Fruit fly (Drosophila melanogaster): ENCODE measurements around the gene CG5953.

Gene CG5953

dm6 chr2L:16469749-16470148 lies 62.9 kb downstream of the CG5953 start:
- TF ChIP-seq Asciz (GFP tag; optimal IDR thresholded peaks at IDR 0.05) (no peak), CG8924 (tag; optimal IDR thresholded peaks at IDR 0.05) (no peak), CG2678 (tag; optimal IDR thresholded peaks at IDR 0.05) (no peak), sr (GFP tag; IDR thresholded peaks at IDR 0.05) (no peak), gem (tag; optimal IDR thresholded peaks at IDR 0.05) (peak; percentile 5), Ets65A (GFP tag) (peak; percentile 37)

DNA sequence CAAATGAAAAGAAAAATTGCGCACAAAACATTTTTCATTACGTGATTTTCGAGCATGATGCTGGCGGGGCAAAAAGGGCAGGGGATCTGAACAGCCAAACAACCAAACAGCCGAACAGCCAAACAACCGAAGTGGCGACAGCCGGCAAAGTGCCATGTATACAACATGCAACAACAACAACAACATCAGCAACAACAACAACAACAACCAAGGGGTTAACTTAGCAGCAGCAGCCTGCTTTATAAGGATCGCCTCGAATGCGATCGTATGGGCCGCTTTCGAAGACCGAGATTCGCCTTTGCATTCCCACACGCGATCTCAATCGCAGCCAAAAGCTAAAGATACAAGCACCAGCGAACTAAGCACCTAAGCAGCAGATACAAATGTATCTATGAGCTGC lies 69.0 kb downstream of the CG5953 start:
- TF ChIP-seq CG4360 (GFP tag; IDR thresholded peaks at IDR 0.05) (peak; percentile 91), nmo (GFP tag; optimal IDR thresholded peaks at IDR 0.05) (no peak), CG11504 (tag; optimal IDR thresholded peaks at IDR 0.05) (no peak), odd (GFP tag; optimal IDR thresholded peaks at IDR 0.05) (no peak), sob (GFP tag; IDR thresholded peaks at IDR 0.05) (no peak), Hmr (GFP tag; optimal IDR thresholded peaks at IDR 0.05) (no peak), Hey (tag; optimal IDR thresholded peaks at IDR 0.05) (no peak), yki (optimal IDR thresholded peaks at IDR 0.05) (no peak), Ets65A (GFP tag) (peak; percentile 15), CG6689 (GFP tag; IDR thresholded peaks at IDR 0.05) (no peak), CG12659 (GFP tag; optimal IDR thresholded peaks at IDR 0.05) (no peak)

DNA sequence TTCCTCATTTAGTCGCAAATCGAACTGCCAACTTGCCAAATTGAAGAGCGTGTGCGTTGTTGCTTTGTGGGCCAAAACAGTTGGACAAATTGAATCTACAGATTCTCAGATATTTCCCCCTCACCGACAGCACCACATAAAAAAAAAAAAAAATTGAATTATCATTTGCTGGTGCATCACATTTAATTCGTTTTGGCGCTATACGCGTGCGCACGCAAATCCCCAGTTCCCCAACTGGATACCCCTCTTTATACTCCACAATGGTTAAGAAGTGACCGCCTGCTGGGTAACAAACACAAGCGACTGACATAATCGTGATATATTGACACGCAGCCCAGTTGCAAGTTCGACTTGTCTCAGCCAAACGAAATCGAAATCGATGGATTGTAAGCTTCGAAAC lies 74.3 kb downstream of the CG5953 start:
- TF ChIP-seq trem (tag; optimal IDR thresholded peaks at IDR 0.05) (peak; percentile 6), Sry-δ (GFP tag; optimal IDR thresholded peaks at IDR 0.05) (no peak), CG15696 (tag; optimal IDR thresholded peaks at IDR 0.05) (no peak), cwo (GFP tag; optimal IDR thresholded peaks at IDR 0.05) (no peak), Neu2 (GFP tag; optimal IDR thresholded peaks at IDR 0.05; ENCODE audit: borderline replicate concordance) (no peak), Lim3 (GFP tag; IDR thresholded peaks at IDR 0.05) (no peak)
